Fruit fly (Drosophila melanogaster): ENCODE measurements around the gene CG13603.

- TF ChIP-seq lola (GFP tag; optimal IDR thresholded peaks at IDR 0.05) (no peak), woc (GFP tag; optimal IDR thresholded peaks at IDR 0.05) (no peak), Myc (optimal IDR thresholded peaks at IDR 0.05) (no peak), usp (GFP tag; optimal IDR thresholded peaks at IDR 0.05) (no peak), Hr78 (GFP tag; optimal IDR thresholded peaks at IDR 0.05) (no peak), psq (GFP tag; optimal IDR thresholded peaks at IDR 0.05) (no peak), h (GFP tag; optimal IDR thresholded peaks at IDR 0.05) (no peak), pan (optimal IDR thresholded peaks at IDR 0.05) (no peak), Dfd (GFP tag; optimal IDR thresholded peaks at IDR 0.05) (no peak), fru (GFP tag; optimal IDR thresholded peaks at IDR 0.05) (no peak)
Measured at dm6 chr3R:24027222-24027621, 40.9 kb upstream of the CG13603 start.

All from whole organism, wandering third instar larva.